Worm (Caenorhabditis elegans) whole organism, young adult: ENCODE results near the gene flp-15.

Experiments used
- F10E7.11 ChIP-seq: sonication (generic microtip); optimal IDR thresholded peaks from 2 replicates; lab custom pipeline; 2017; ENCODE audit warnings: mild to moderate bottlenecking, missing genetic modification characterization, moderate library complexity, missing compliant biosample characterization
- F22D6.2 ChIP-seq: sonication (generic microtip); optimal IDR thresholded peaks from 2 replicates; lab custom pipeline; 2016; ENCODE audit warnings: mild to moderate bottlenecking, missing genetic modification characterization, missing compliant biosample characterization
- F37B4.10 ChIP-seq: fragments of 200-800 bp; sonication (Bioruptor generic); IDR thresholded peaks from 2 replicates; pipeline ENCODE4 v1.3.6; 2022; ENCODE audit warnings: missing genetic modification characterization, missing compliant biosample characterization
- Y79H2A.3 ChIP-seq: fragments of 200-800 bp; sonication (Bioruptor generic); conservative IDR thresholded peaks from 2 replicates; pipeline ENCODE4 v1.3.6; 2022; ENCODE audit warnings: missing genetic modification reagents, missing genetic modification characterization, missing compliant biosample characterization
- fkh-3 ChIP-seq: sonication (generic microtip); optimal IDR thresholded peaks from 2 replicates; lab custom pipeline; 2016; ENCODE audit warnings: mild to moderate bottlenecking, missing genetic modification characterization, missing compliant biosample characterization
- nfya-2 ChIP-seq: fragments of 200-800 bp; sonication (Bioruptor generic); IDR thresholded peaks from 2 replicates; pipeline ENCODE4 v1.3.6; 2022; ENCODE audit warnings: missing genetic modification reagents, missing genetic modification characterization, missing compliant biosample characterization
- somi-1 ChIP-seq: fragments of 200-800 bp; sonication (Bioruptor generic); optimal IDR thresholded peaks from 2 replicates; lab custom pipeline; 2018; ENCODE audit warnings: mild to moderate bottlenecking, missing genetic modification characterization, missing compliant biosample characterization

DNA sequence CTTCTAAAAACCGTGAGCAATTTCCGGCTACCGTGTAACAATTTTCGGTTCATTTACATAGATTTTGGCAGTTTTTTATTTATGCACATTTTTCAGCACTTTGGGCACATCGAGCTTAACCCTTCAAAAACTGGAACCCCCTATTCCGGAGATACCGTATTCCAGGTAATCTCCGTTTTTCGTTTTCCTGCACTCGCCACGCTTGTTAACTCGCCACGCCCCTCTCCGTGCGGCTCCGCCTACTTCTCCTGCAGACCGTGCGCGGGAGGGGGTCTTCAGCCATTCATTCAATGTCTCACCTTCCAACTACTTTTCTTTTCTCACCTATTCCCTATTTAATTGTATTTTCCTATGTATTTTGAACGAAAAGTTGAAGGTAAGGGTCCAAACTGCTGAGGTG lies 7.5 kb downstream of the flp-15 start:
- no peak for TF ChIP-seq F22D6.2
- no peak for TF ChIP-seq F37B4.10 (GFP tag; lab: Robert Waterston, UW)
- no peak for TF ChIP-seq F10E7.11 (tag; lab: Kevin White, UChicago)
- TF ChIP-seq nfya-2, result no peak
- TF ChIP-seq somi-1, result no peak
- no peak for TF ChIP-seq fkh-3 (tag; lab: Kevin White, UChicago)
- TF ChIP-seq Y79H2A.3 (GFP tag; lab: Robert Waterston, UW), result no peak
